Fruit fly (Drosophila melanogaster) whole organism, embryonic: Measurements from ENCODE around the gene CG3408.

Source experiments
- Adf1 ChIP-seq: fragments of 200-800 bp; sonication (Bioruptor generic); IDR thresholded peaks from 2 replicates; pipeline ENCODE4 v1.3.6; 2022; ENCODE audit warnings: missing biosample characterization, missing genetic modification characterization
- Blimp-1 ChIP-seq: fragments of 200-800 bp; sonication (Bioruptor generic); optimal IDR thresholded peaks from 3 replicates; lab custom pipeline; 2018; ENCODE audit warnings: missing biosample characterization, missing genetic modification characterization, mild to moderate bottlenecking, moderate library complexity, missing genetic modification reagents
- BtbVII ChIP-seq: fragments of 200-800 bp; sonication (Bioruptor generic); optimal IDR thresholded peaks from 3 replicates; lab custom pipeline; 2017; ENCODE audit warnings: missing biosample characterization, mild to moderate bottlenecking, missing genetic modification characterization
- CG10147 ChIP-seq: fragments of 200-800 bp; sonication (Bioruptor generic); optimal IDR thresholded peaks from 2 replicates; lab custom pipeline; 2019; ENCODE audit warnings: missing biosample characterization, mild to moderate bottlenecking, missing genetic modification characterization, moderate library complexity
- CG10979 ChIP-seq: fragments of 200-800 bp; sonication (Bioruptor generic); optimal IDR thresholded peaks from 2 replicates; lab custom pipeline; 2018; ENCODE audit warnings: missing biosample characterization, mild to moderate bottlenecking, missing genetic modification characterization, moderate library complexity
- CG14710 ChIP-seq: fragments of 200-800 bp; sonication (Bioruptor generic); optimal IDR thresholded peaks from 3 replicates; lab custom pipeline; 2019; ENCODE audit warnings: missing biosample characterization, mild to moderate bottlenecking, missing genetic modification characterization, moderate library complexity
- CG17802 ChIP-seq: fragments of 200-800 bp; sonication (Bioruptor generic); optimal IDR thresholded peaks from 2 replicates; lab custom pipeline; 2018; ENCODE audit warnings: missing biosample characterization, mild to moderate bottlenecking, missing genetic modification characterization, moderate library complexity
- CG18599 ChIP-seq: fragments of 200-800 bp; sonication (Bioruptor generic); optimal IDR thresholded peaks from 3 replicates; lab custom pipeline; 2017; ENCODE audit warnings: missing biosample characterization, missing genetic modification characterization, mild to moderate bottlenecking, moderate library complexity, missing genetic modification reagents
- CG2120 ChIP-seq: fragments of 200-800 bp; sonication (Bioruptor generic); optimal IDR thresholded peaks from 3 replicates; lab custom pipeline; 2016; ENCODE audit warnings: missing biosample characterization, missing genetic modification characterization
- CG2678 ChIP-seq: fragments of 200-800 bp; sonication (Bioruptor generic); optimal IDR thresholded peaks from 3 replicates; lab custom pipeline; 2019; ENCODE audit warnings: missing biosample characterization, mild to moderate bottlenecking, missing genetic modification characterization, moderate library complexity
- CG30403 ChIP-seq: fragments of 200-800 bp; sonication (Bioruptor generic); optimal IDR thresholded peaks from 3 replicates; lab custom pipeline; 2016; ENCODE audit warnings: missing biosample characterization, missing genetic modification characterization
- CG43689 ChIP-seq: fragments of 200-800 bp; sonication (Bioruptor generic); IDR thresholded peaks from 2 replicates; pipeline ENCODE4 v1.3.6; 2022; ENCODE audit warnings: missing biosample characterization, missing genetic modification characterization
- CG4820 ChIP-seq: fragments of 200-800 bp; sonication (Bioruptor generic); optimal IDR thresholded peaks from 3 replicates; lab custom pipeline; 2016; ENCODE audit warnings: missing biosample characterization, missing genetic modification characterization
- CG6254 ChIP-seq: fragments of 200-800 bp; sonication (Bioruptor generic); optimal IDR thresholded peaks from 3 replicates; lab custom pipeline; 2017; ENCODE audit warnings: mild to moderate bottlenecking, missing biosample characterization, missing genetic modification reagents, missing genetic modification characterization
- CG6689 ChIP-seq: fragments of 200-800 bp; sonication (Bioruptor generic); IDR thresholded peaks from 2 replicates; pipeline ENCODE4 v1.3.6; 2022; ENCODE audit warnings: missing biosample characterization, missing genetic modification characterization
- CG6854 ChIP-seq: fragments of 200-800 bp; sonication (Bioruptor generic); optimal IDR thresholded peaks from 3 replicates; lab custom pipeline; 2017; ENCODE audit warnings: missing biosample characterization, mild to moderate bottlenecking, missing genetic modification characterization
- CG9932 ChIP-seq: fragments of 200-800 bp; sonication (Bioruptor generic); IDR thresholded peaks from 2 replicates; pipeline ENCODE4 v1.3.6; 2022; ENCODE audit warnings: missing biosample characterization, missing genetic modification characterization
- CkIIα-i1 ChIP-seq: fragments of 200-800 bp; sonication (Bioruptor generic); IDR thresholded peaks from 2 replicates; pipeline ENCODE4 v1.3.6; 2022; ENCODE audit warnings: missing biosample characterization, missing genetic modification characterization
- D ChIP-seq, 2 experiments: fragments of 200-800 bp in 1 of 2; fragments of >200 bp in 1 of 2; sonication (Bioruptor generic) in 1 of 2; optimal IDR thresholded peaks; 2 replicates in 1 of 2; 3 replicates in 1 of 2; lab custom pipeline; 2017; ENCODE audit warnings: mild to moderate bottlenecking in 1 of 2, missing biosample characterization in 1 of 2, missing genetic modification characterization in 1 of 2, missing genetic modification reagents in 1 of 2
- E2f2 ChIP-seq: fragments of 200-800 bp; sonication (Bioruptor generic); IDR thresholded peaks from 2 replicates; pipeline ENCODE4 v1.3.6; 2022; ENCODE audit warnings: missing biosample characterization, missing genetic modification characterization
- Fer1 ChIP-seq: fragments of 200-800 bp; sonication (Bioruptor generic); optimal IDR thresholded peaks from 2 replicates; lab custom pipeline; 2017; ENCODE audit warnings: missing biosample characterization, mild to moderate bottlenecking, missing genetic modification characterization
- Gug ChIP-seq: fragments of 200-800 bp; sonication (Bioruptor generic); IDR thresholded peaks from 4 replicates; pipeline ENCODE4 v1.3.6; 2022; ENCODE audit warnings: missing biosample characterization, missing genetic modification characterization
- Hmx ChIP-seq: fragments of 200-800 bp; sonication (Bioruptor generic); optimal IDR thresholded peaks from 2 replicates; lab custom pipeline; 2016; ENCODE audit warnings: missing biosample characterization, missing genetic modification characterization
- Hr78 ChIP-seq, 2 experiments: fragments of 200-800 bp in 1 of 2; fragments of >200 bp in 1 of 2; sonication (Bioruptor generic) in 1 of 2; optimal IDR thresholded peaks; 2 replicates each; lab custom pipeline; 2017 to 2019; ENCODE audit warnings: missing biosample characterization in 2 of 2, missing genetic modification characterization in 2 of 2, mild to moderate bottlenecking in 1 of 2, moderate library complexity in 1 of 2
- Kr ChIP-seq: fragments of 200-800 bp; sonication (Bioruptor generic); optimal IDR thresholded peaks from 2 replicates; lab custom pipeline; 2017; ENCODE audit warnings: missing biosample characterization, mild to moderate bottlenecking, missing genetic modification characterization
- Nf-YB ChIP-seq: fragments of 200-800 bp; sonication (Bioruptor generic); optimal IDR thresholded peaks from 3 replicates; lab custom pipeline; 2019; ENCODE audit warnings: missing biosample characterization, mild to moderate bottlenecking, missing genetic modification characterization, moderate library complexity
- Taf1 ChIP-seq: fragments of 200-800 bp; sonication (Bioruptor generic); IDR thresholded peaks from 2 replicates; pipeline ENCODE4 v1.3.6; 2022; ENCODE audit warnings: missing biosample characterization, missing genetic modification characterization
- ab ChIP-seq: fragments of 200-800 bp; sonication (Bioruptor generic); optimal IDR thresholded peaks from 2 replicates; lab custom pipeline; 2016; ENCODE audit warnings: missing biosample characterization, missing genetic modification characterization
- chm ChIP-seq: fragments of 200-800 bp; sonication (Bioruptor generic); IDR thresholded peaks from 2 replicates; pipeline ENCODE4 v1.3.6; 2022; ENCODE audit warnings: missing biosample characterization, missing genetic modification characterization
- croc ChIP-seq: fragments of 200-800 bp; sonication (Bioruptor generic); conservative IDR thresholded peaks from 3 replicates; pipeline ENCODE4 v1.3.6; 2022; ENCODE audit warnings: missing biosample characterization, missing genetic modification characterization
- fd64A ChIP-seq: fragments of 200-800 bp; sonication (Bioruptor generic); optimal IDR thresholded peaks from 3 replicates; lab custom pipeline; 2018; ENCODE audit warnings: missing biosample characterization, mild to moderate bottlenecking, missing genetic modification characterization
- h ChIP-seq: fragments of >200 bp; optimal IDR thresholded peaks from 2 replicates; lab custom pipeline; 2017
- jigr1 ChIP-seq: fragments of 200-800 bp; sonication (Bioruptor generic); IDR thresholded peaks from 3 replicates; pipeline ENCODE4 v1.3.6; 2022; ENCODE audit warnings: missing biosample characterization, missing genetic modification characterization
- lab ChIP-seq: fragments of 200-800 bp; sonication (Bioruptor generic); optimal IDR thresholded peaks from 3 replicates; lab custom pipeline; 2017; ENCODE audit warnings: missing biosample characterization, missing genetic modification characterization, mild to moderate bottlenecking, moderate library complexity, missing genetic modification reagents
- lola ChIP-seq, 3 experiments: fragments of >200 bp in 2 of 3; fragments of 200-800 bp in 1 of 3; sonication (Bioruptor generic) in 1 of 3; optimal IDR thresholded peaks; 2 replicates each; lab custom pipeline; 2017 to 2019; ENCODE audit warnings: missing biosample characterization in 3 of 3, missing genetic modification characterization in 3 of 3, mild to moderate bottlenecking in 1 of 3, moderate library complexity in 1 of 3
- mam ChIP-seq: fragments of 200-800 bp; sonication (Bioruptor generic); optimal IDR thresholded peaks from 3 replicates; lab custom pipeline; 2016; ENCODE audit warnings: missing biosample characterization, missing genetic modification characterization
- nmo ChIP-seq: fragments of 200-800 bp; sonication (Bioruptor generic); optimal IDR thresholded peaks from 2 replicates; lab custom pipeline; 2018; ENCODE audit warnings: missing biosample characterization, mild to moderate bottlenecking, missing genetic modification characterization, moderate library complexity
- nom ChIP-seq: fragments of 200-800 bp; sonication (Bioruptor generic); optimal IDR thresholded peaks from 2 replicates; lab custom pipeline; 2017; ENCODE audit warnings: missing biosample characterization, missing genetic modification characterization, mild to moderate bottlenecking, moderate library complexity, missing genetic modification reagents
- pfk ChIP-seq: fragments of 200-800 bp; sonication (Bioruptor generic); optimal IDR thresholded peaks from 2 replicates; lab custom pipeline; 2018; ENCODE audit warnings: missing biosample characterization, mild to moderate bottlenecking, missing genetic modification characterization, moderate library complexity
- phol ChIP-seq: fragments of 200-800 bp; sonication (Bioruptor generic); optimal IDR thresholded peaks from 3 replicates; lab custom pipeline; 2018; ENCODE audit warnings: missing biosample characterization, mild to moderate bottlenecking, missing genetic modification characterization, moderate library complexity
- row ChIP-seq: fragments of 200-800 bp; sonication (Bioruptor generic); IDR thresholded peaks from 3 replicates; pipeline ENCODE4 v1.3.6; 2022; ENCODE audit warnings: missing biosample characterization, missing genetic modification characterization
- slbo ChIP-seq: fragments of 200-800 bp; sonication (Bioruptor generic); IDR thresholded peaks from 2 replicates; pipeline ENCODE4 v1.3.6; 2022; ENCODE audit warnings: missing biosample characterization, missing genetic modification characterization
- so ChIP-seq: fragments of 200-800 bp; sonication (Bioruptor generic); IDR thresholded peaks from 3 replicates; pipeline ENCODE4 v1.3.6; 2022; ENCODE audit warnings: missing biosample characterization, missing genetic modification characterization
- tin ChIP-seq: fragments of 200-800 bp; sonication (Bioruptor generic); optimal IDR thresholded peaks from 3 replicates; lab custom pipeline; 2016; ENCODE audit warnings: missing biosample characterization, missing genetic modification characterization
- trh ChIP-seq: fragments of 200-800 bp; sonication (Bioruptor generic); optimal IDR thresholded peaks from 2 replicates; lab custom pipeline; 2016; ENCODE audit warnings: missing biosample characterization, missing genetic modification characterization
- vnd ChIP-seq: fragments of 200-800 bp; sonication (Bioruptor generic); IDR thresholded peaks from 3 replicates; pipeline ENCODE4 v1.3.6; 2022; ENCODE audit warnings: missing biosample characterization, missing genetic modification characterization; ENCODE audit not compliant: partially characterized antibody
- wek ChIP-seq: fragments of 200-800 bp; sonication (Bioruptor generic); optimal IDR thresholded peaks from 3 replicates; lab custom pipeline; 2018; ENCODE audit warnings: missing biosample characterization, mild to moderate bottlenecking, missing genetic modification characterization, moderate library complexity
- zf30C ChIP-seq: fragments of 200-800 bp; sonication (Bioruptor generic); optimal IDR thresholded peaks from 3 replicates; lab custom pipeline; 2018; ENCODE audit warnings: missing biosample characterization, mild to moderate bottlenecking, missing genetic modification characterization
- zfh2 ChIP-seq: fragments of 200-800 bp; sonication (Bioruptor generic); optimal IDR thresholded peaks from 2 replicates; lab custom pipeline; 2016; ENCODE audit warnings: missing biosample characterization, missing genetic modification characterization

CG3408 gene

DNA sequence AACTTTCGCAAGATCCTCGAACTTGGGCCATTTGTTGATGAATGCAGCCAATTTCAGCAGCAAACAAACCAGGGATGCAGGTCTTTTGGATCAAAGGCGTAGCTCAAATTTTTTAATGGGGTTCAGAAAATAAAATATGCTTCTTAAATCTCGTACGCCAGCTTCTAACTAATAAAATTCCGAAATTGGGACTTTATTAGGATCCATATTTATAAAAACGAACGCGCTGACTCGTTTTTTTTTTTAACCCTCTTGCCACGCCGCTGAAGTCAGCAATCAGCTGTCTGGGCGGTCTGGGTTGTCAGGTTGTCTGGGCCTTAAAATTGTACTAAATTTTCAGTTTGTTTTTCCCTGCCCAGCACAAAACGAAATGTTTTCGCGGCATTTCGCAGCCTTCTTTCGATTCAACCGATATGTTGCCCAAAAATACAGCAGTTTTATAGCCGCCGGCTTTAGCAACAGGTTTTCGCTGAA is 51.7 kb downstream of the CG3408 start, which contains the start of gene CG3437 (continued):
- TF ChIP-seq CG6854 (GFP tag; lab: Kevin White, UChicago) (peak; percentile 98), so (GFP tag; lab: Robert Waterston, UW) (peak; percentile 99), nmo (GFP tag; lab: Kevin White, UChicago) (peak; percentile 99), lola (GFP tag; optimal IDR thresholded peaks at IDR 0.05; lab: Kevin White, UChicago) (peak in 1 of 3 experiments; percentile 97), Blimp-1 (peak; percentile 97), Hmx (GFP tag; lab: Kevin White, UChicago) (peak; percentile 96), CG30403 (GFP tag; lab: Kevin White, UChicago) (peak; percentile 99), ab (GFP tag; lab: Kevin White, UChicago) (peak; percentile 97), croc (GFP tag; lab: Robert Waterston, UW) (peak; percentile 98), D (optimal IDR thresholded peaks at IDR 0.05; lab: Kevin White, UChicago) (no peak), D (GFP tag; optimal IDR thresholded peaks at IDR 0.05; lab: Kevin White, UChicago) (peak; percentile 98), CG6689 (GFP tag; lab: Robert Waterston, UW) (peak; percentile 99), nom (GFP tag; lab: Kevin White, UChicago) (peak; percentile 99), pfk (peak; percentile 79), mam (peak; percentile 99), row (peak; percentile 100), CG10979 (peak; percentile 99), Fer1 (GFP tag; lab: Kevin White, UChicago) (peak; percentile 99), chm (GFP tag; lab: Robert Waterston, UW) (peak; percentile 99), Nf-YB (GFP tag; lab: Kevin White, UChicago) (peak; percentile 87), BtbVII (GFP tag; lab: Kevin White, UChicago) (peak; percentile 98), E2f2 (GFP tag; lab: Robert Waterston, UW) (peak; percentile 89), CG18599 (GFP tag; lab: Kevin White, UChicago) (peak; percentile 99), trh (GFP tag; lab: Kevin White, UChicago) (peak; percentile 93), Gug (GFP tag; lab: Robert Waterston, UW) (peak; percentile 99), slbo (GFP tag; lab: Robert Waterston, UW) (peak; percentile 99), CG2120 (GFP tag; lab: Kevin White, UChicago) (peak; percentile 99), CG43689 (GFP tag; lab: Robert Waterston, UW) (peak; percentile 97), tin (GFP tag; lab: Kevin White, UChicago) (peak; percentile 98), vnd (GFP tag; lab: Robert Waterston, UW) (0 out of 3 replicates have a peak, but pooled peaks have one; percentile 29), fd64A (GFP tag; lab: Kevin White, UChicago) (peak; percentile 98), CG4820 (GFP tag; lab: Kevin White, UChicago) (peak; percentile 97), CG2678 (peak; percentile 99), Taf1 (GFP tag; lab: Robert Waterston, UW) (peak; percentile 97), Adf1 (GFP tag; lab: Robert Waterston, UW) (peak; percentile 90), Hr78 (GFP tag; optimal IDR thresholded peaks at IDR 0.05; lab: Kevin White, UChicago) (peak in 1 of 2 experiments; percentile 86), Kr (GFP tag; lab: Kevin White, UChicago) (peak; percentile 71), wek (GFP tag; lab: Kevin White, UChicago) (peak; percentile 90), CG14710 (tag; lab: Kevin White, UChicago) (peak; percentile 98), CG6254 (GFP tag; lab: Kevin White, UChicago) (peak; percentile 96), lab (GFP tag; lab: Kevin White, UChicago) (peak; percentile 100), CG10147 (GFP tag; lab: Kevin White, UChicago) (peak; percentile 98), phol (tag; lab: Kevin White, UChicago) (peak; percentile 100), h (lab: Kevin White, UChicago) (no peak), CG9932 (GFP tag; lab: Robert Waterston, UW) (peak; percentile 99), CG17802 (tag; lab: Kevin White, UChicago) (peak; percentile 93), jigr1 (peak; percentile 98), zfh2 (GFP tag; lab: Kevin White, UChicago) (peak; percentile 99), CkIIα-i1 (GFP tag; lab: Robert Waterston, UW) (peak; percentile 96), zf30C (GFP tag; lab: Kevin White, UChicago) (peak; percentile 40)
